Worm (Caenorhabditis elegans): Measurements from ENCODE around the gene nspf-1.
"Not testable (repeated sequence)": the region's sequence is repeated elsewhere in the genome, so short reads cannot be mapped to it uniquely, and the experiment has no call there.

DNA sequence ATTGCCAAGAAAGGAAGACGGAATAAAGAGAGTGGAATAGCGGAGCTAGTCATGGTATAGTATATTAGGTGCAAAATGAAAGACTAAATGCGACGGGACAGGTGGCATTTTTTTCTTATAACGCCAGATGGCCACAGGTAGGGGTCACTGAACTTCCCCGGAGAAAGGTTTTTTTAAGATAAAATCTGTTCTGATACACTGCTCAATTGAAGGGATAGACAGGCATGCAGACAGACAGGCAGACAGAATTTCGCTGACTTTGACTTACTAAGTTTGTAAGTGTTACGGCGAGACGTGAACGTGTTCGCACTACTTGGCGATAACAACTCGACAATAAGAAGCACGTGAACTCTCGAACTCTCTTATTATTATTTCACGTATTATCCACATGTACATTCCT is 13.9 kb upstream of the nspf-1 start, which contains the start of the genes F22E5.20 and F22E5.1:
- TF ChIP-seq lin-13 (GFP tag; optimal IDR thresholded peaks at IDR 0.05); lin-39 (tag; optimal IDR thresholded peaks at IDR 0.05); sem-4 (tag; optimal IDR thresholded peaks at IDR 0.05); nhr-11 (tag; optimal IDR thresholded peaks at IDR 0.05); nhr-12 (tag; optimal IDR thresholded peaks at IDR 0.05); ztf-11 (tag; optimal IDR thresholded peaks at IDR 0.05); ceh-82 (tag; optimal IDR thresholded peaks at IDR 0.05); snpc-4 (tag; optimal IDR thresholded peaks at IDR 0.05); unc-62 (GFP tag; optimal IDR thresholded peaks at IDR 0.05); unc-39 (tag; optimal IDR thresholded peaks at IDR 0.05); zag-1 (tag; optimal IDR thresholded peaks at IDR 0.05); ama-1 (optimal IDR thresholded peaks at IDR 0.05); nhr-237 (tag; optimal IDR thresholded peaks at IDR 0.05); nhr-25 (tag; optimal IDR thresholded peaks at IDR 0.05): not testable (repeated sequence)

Data from whole organism, L2 larva.